Fruit fly (Drosophila melanogaster) whole organism, embryonic: ENCODE data around the gene CG11095.

Experiments used
- CG12071 ChIP-seq: fragments of 200-800 bp; sonication (Bioruptor generic); optimal IDR thresholded peaks from 3 replicates; lab custom pipeline; 2018; ENCODE audit warnings: missing biosample characterization, mild to moderate bottlenecking, missing genetic modification characterization
- CG17568 ChIP-seq: fragments of 200-800 bp; sonication (Bioruptor generic); optimal IDR thresholded peaks from 2 replicates; lab custom pipeline; 2018; ENCODE audit warnings: missing biosample characterization, mild to moderate bottlenecking, missing genetic modification characterization, moderate library complexity
- CG5245 ChIP-seq: fragments of 200-800 bp; sonication (Bioruptor generic); optimal IDR thresholded peaks from 3 replicates; lab custom pipeline; 2016; ENCODE audit warnings: missing biosample characterization, missing genetic modification characterization
- E2f1 ChIP-seq: fragments of 200-800 bp; sonication (Bioruptor generic); IDR thresholded peaks from 2 replicates; pipeline ENCODE4 v1.3.6; 2022; ENCODE audit warnings: missing biosample characterization, missing genetic modification characterization
- Gsc ChIP-seq: fragments of 200-800 bp; sonication (Bioruptor generic); IDR thresholded peaks from 2 replicates; pipeline ENCODE4 v1.3.6; 2022; ENCODE audit warnings: missing biosample characterization, missing genetic modification characterization
- Hr39 ChIP-seq: fragments of >200 bp; optimal IDR thresholded peaks from 2 replicates; lab custom pipeline; 2017
- Mes4 ChIP-seq: fragments of 200-800 bp; sonication (Bioruptor generic); optimal IDR thresholded peaks from 2 replicates; lab custom pipeline; 2016; ENCODE audit warnings: missing biosample characterization, missing genetic modification characterization
- Pdp1 ChIP-seq, 2 experiments: fragments of 200-800 bp; sonication (Bioruptor generic); optimal IDR thresholded peaks; 3 replicates each; lab custom pipeline; 2016; ENCODE audit warnings: missing biosample characterization in 2 of 2, missing genetic modification characterization in 2 of 2, mild to moderate bottlenecking in 1 of 2, moderate library complexity in 1 of 2
- Rx ChIP-seq: fragments of 200-800 bp; sonication (Bioruptor generic); IDR thresholded peaks from 2 replicates; pipeline ENCODE4 v1.3.6; 2022; ENCODE audit warnings: missing biosample characterization, missing genetic modification characterization
- dmrt99B ChIP-seq: fragments of 200-800 bp; sonication (Bioruptor generic); optimal IDR thresholded peaks from 2 replicates; lab custom pipeline; 2018; ENCODE audit warnings: missing biosample characterization, mild to moderate bottlenecking, missing genetic modification characterization, moderate library complexity
- h ChIP-seq: fragments of >200 bp; optimal IDR thresholded peaks from 2 replicates; lab custom pipeline; 2017
- pita ChIP-seq: fragments of 200-800 bp; sonication (Bioruptor generic); optimal IDR thresholded peaks from 2 replicates; lab custom pipeline; 2017; ENCODE audit warnings: missing biosample characterization, mild to moderate bottlenecking, missing genetic modification characterization

- no peak for TF ChIP-seq CG17568
- no peak for TF ChIP-seq Hr39 (lab: Kevin White, UChicago)
- peak; percentile 17 for TF ChIP-seq CG12071 (GFP tag; lab: Kevin White, UChicago)
- TF ChIP-seq Mes4 (GFP tag; lab: Kevin White, UChicago): no peak
- no peak for TF ChIP-seq pita
- 0 out of 2 replicates have a peak, but pooled peaks have one; percentile 19 for TF ChIP-seq E2f1 (GFP tag; lab: Robert Waterston, UW)
- TF ChIP-seq Gsc (GFP tag; lab: Robert Waterston, UW): no peak
- TF ChIP-seq Rx: no peak
- TF ChIP-seq h (lab: Kevin White, UChicago): no peak
- TF ChIP-seq CG5245: no peak
- peak; percentile 65 for TF ChIP-seq dmrt99B (tag; lab: Kevin White, UChicago)
- peak; percentile 9 to 29 for TF ChIP-seq Pdp1 (GFP tag; optimal IDR thresholded peaks at IDR 0.05; lab: Kevin White, UChicago)
Measured at dm6 chrX:13788973-13789682, 22.4 kb upstream of the CG11095 start.
